Fruit fly (Drosophila melanogaster): ENCODE measurements around the gene Torsin.

The Torsin gene

DNA sequence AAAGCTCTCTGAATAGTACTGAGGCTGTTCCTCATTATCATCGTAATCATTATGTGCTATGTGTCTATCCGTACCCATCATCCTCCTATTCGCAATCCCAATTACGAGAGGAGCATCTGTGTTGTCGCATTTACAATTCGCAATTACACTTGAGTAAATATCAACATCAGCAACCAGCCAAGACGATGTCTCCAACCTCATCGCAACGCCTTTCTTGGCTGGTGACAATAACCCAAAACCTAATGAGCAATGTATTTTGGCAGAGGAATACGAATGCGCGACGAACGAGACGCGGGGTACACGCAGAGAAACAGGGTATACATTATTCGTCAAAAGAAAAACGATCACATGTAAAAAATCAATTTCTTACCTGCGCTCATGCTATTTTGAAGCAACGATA, 39.4 kb downstream of the Torsin start (continued):
- TF ChIP-seq CG31627 (GFP tag; optimal IDR thresholded peaks at IDR 0.05) (no peak), acj6 (GFP tag; optimal IDR thresholded peaks at IDR 0.05) (no peak), achi (GFP tag; optimal IDR thresholded peaks at IDR 0.05) (no peak), CG10631 (GFP tag; optimal IDR thresholded peaks at IDR 0.05) (peak; percentile 16), fd59A (GFP tag; optimal IDR thresholded peaks at IDR 0.05) (no peak), Hr39 (GFP tag; optimal IDR thresholded peaks at IDR 0.05) (no peak), Lpt (GFP tag; optimal IDR thresholded peaks at IDR 0.05) (no peak), CG1621 (tag; optimal IDR thresholded peaks at IDR 0.05) (no peak), Smox (GFP tag; optimal IDR thresholded peaks at IDR 0.05) (peak; percentile 42), lz (GFP tag; optimal IDR thresholded peaks at IDR 0.05) (no peak), Met (GFP tag; optimal IDR thresholded peaks at IDR 0.05) (peak; percentile 41), CG7368 (GFP tag; optimal IDR thresholded peaks at IDR 0.05) (no peak), Hr38 (GFP tag; optimal IDR thresholded peaks at IDR 0.05) (no peak), CG3919 (GFP tag; optimal IDR thresholded peaks at IDR 0.05) (no peak), pdm3 (GFP tag; optimal IDR thresholded peaks at IDR 0.05) (no peak)

DNA sequence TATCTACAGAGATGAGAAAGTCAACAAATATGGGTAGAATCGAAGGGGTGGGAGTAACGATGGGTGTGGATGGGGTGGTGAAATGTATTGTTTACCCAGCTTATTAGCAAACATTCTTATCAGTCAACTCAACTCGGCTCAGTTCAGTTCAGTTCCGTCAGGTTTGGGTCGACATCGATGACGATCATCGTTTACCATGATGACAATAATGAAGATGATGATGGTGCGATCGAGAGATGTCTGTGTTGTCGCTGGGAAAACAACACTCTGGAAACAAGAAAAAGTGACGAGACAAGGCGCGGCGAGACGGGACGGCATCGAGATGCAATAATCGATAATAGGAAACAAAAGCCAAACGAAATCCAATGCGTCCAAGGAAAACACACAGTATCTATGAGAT, 40.1 kb downstream of the Torsin start:
- TF ChIP-seq CG8319 (GFP tag; optimal IDR thresholded peaks at IDR 0.05) (no peak), Sox14 (GFP tag; optimal IDR thresholded peaks at IDR 0.05) (no peak), CG1621 (tag; optimal IDR thresholded peaks at IDR 0.05) (no peak), Eip78C (GFP tag) (peak; percentile 31), CG11762 (GFP tag; optimal IDR thresholded peaks at IDR 0.05; ENCODE audit: insufficient read depth) (no peak), Met (GFP tag; optimal IDR thresholded peaks at IDR 0.05) (no peak), Ets96B (tag; optimal IDR thresholded peaks at IDR 0.05) (no peak), fkh (GFP tag; optimal IDR thresholded peaks at IDR 0.05) (peak; percentile 88), Sox15 (GFP tag; optimal IDR thresholded peaks at IDR 0.05) (no peak)

DNA sequence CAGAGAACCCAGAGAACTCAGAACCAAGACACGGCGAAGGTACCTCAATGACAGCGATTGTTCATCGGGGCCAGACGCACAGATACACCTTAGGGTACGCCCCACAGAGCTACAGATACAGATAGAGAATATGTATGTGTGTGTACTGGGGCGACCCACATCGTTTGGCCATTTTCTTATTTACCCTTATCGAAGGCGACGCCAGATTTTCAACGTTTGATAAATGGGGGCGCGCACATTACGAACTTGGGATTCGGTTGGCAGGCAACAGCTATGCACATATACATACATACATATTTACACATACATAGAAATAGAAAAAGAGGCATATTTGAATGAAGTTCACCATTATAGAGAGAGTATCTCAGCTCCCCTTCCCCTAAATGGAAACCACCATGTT, 43.4 kb downstream of the Torsin start:
- TF ChIP-seq fkh (GFP tag; optimal IDR thresholded peaks at IDR 0.05) (peak; percentile 29), CG11902 (GFP tag; optimal IDR thresholded peaks at IDR 0.05) (no peak), ss (GFP tag; optimal IDR thresholded peaks at IDR 0.05) (no peak)

DNA sequence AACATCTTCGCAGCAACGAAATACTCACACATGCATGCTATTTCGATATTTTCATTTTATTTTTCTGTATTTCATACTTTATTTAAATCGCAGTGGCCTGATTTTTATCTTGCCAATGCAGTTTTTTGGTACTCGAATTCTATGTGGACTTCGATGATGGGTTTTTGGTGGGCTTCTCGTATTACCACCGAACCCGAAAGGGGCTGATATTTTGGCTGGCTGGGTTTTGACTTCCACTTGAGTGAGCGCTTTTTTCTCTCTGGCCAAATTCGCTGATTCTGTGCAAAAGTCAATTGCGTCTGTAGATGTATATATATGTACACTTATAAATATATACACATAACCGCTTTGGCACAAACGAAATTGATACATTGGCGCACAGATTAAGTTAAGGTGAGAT, 44.5 kb downstream of the Torsin start:
- TF ChIP-seq Sox14 (GFP tag; optimal IDR thresholded peaks at IDR 0.05) (no peak), CG32006 (GFP tag; optimal IDR thresholded peaks at IDR 0.05) (no peak), achi (GFP tag; optimal IDR thresholded peaks at IDR 0.05) (no peak), Eip75B (GFP tag; optimal IDR thresholded peaks at IDR 0.05) (no peak), CG16779 (tag; optimal IDR thresholded peaks at IDR 0.05) (no peak)

DNA sequence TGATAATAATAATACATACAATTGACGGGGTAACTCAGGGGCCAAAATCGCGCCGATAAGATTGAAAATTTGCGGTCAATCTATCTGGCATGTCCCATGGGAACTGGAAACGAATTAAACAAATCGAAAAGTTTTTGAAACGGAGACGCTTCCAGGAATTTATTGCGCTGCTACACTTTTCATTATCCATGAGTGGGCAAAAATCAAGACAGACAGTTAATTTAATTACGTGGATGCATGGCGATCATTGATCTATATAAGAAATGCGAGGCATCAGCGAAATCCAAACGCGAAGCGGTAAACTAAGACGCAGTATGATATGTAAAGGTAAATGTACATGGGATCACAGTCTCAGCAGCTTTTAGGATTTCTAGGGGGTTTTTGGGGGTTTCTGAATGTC, 45.3 kb downstream of the Torsin start:
- TF ChIP-seq Sox14 (GFP tag; optimal IDR thresholded peaks at IDR 0.05) (no peak), CG15336 (GFP tag; IDR thresholded peaks at IDR 0.05) (no peak), fd85E (GFP tag; optimal IDR thresholded peaks at IDR 0.05) (no peak)

DNA sequence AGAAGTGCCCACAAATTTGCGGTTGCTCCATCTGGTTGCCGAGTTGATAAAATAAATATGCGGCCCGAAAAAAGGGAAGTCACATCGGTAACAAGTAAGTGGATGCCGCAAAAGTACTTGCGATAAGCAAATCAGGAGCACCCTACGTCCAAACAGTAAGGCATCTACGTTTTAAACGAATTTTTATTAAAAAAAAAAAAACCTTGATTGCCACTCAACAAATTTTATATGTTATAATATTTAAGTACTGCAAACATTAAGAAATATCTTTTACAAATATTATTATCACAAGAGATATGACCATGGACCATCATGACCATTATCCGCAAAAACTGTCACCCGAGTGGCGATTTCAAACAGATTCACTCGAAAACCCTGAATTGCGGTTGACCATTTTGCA, 45.7 kb downstream of the Torsin start:
- peak; percentile 58 for TF ChIP-seq Eip78C (GFP tag)
- TF ChIP-seq topi (GFP tag; optimal IDR thresholded peaks at IDR 0.05), result peak; percentile 7
- no peak for TF ChIP-seq Eip75B (GFP tag; optimal IDR thresholded peaks at IDR 0.05)
- no peak for TF ChIP-seq pdm3 (GFP tag; optimal IDR thresholded peaks at IDR 0.05)
- TF ChIP-seq CG4318 (GFP tag; optimal IDR thresholded peaks at IDR 0.05), result no peak
- no peak for TF ChIP-seq Eip93F (GFP tag; optimal IDR thresholded peaks at IDR 0.05)
- no peak for TF ChIP-seq dac (GFP tag; optimal IDR thresholded peaks at IDR 0.05)
- no peak for TF ChIP-seq fd85E (GFP tag; optimal IDR thresholded peaks at IDR 0.05)
- TF ChIP-seq svp (GFP tag), result peak; percentile 79
- TF ChIP-seq dsx (GFP tag; optimal IDR thresholded peaks at IDR 0.05; ENCODE audit: poor library complexity, severe bottlenecking), result no peak
- TF ChIP-seq spab (GFP tag; optimal IDR thresholded peaks at IDR 0.05), result no peak
- no peak for TF ChIP-seq CG11902 (GFP tag; optimal IDR thresholded peaks at IDR 0.05)
- TF ChIP-seq CG11762 (GFP tag; optimal IDR thresholded peaks at IDR 0.05; ENCODE audit: insufficient read depth), result no peak
- no peak for TF ChIP-seq CG16779 (tag; optimal IDR thresholded peaks at IDR 0.05)
- TF ChIP-seq CG6808 (GFP tag; optimal IDR thresholded peaks at IDR 0.05), result no peak
- no peak for TF ChIP-seq Sox14 (GFP tag; optimal IDR thresholded peaks at IDR 0.05)
- no peak for TF ChIP-seq CG11294 (GFP tag; IDR thresholded peaks at IDR 0.05)
- no peak for TF ChIP-seq CG34406 (GFP tag; optimal IDR thresholded peaks at IDR 0.05)
- TF ChIP-seq Hr38 (GFP tag; optimal IDR thresholded peaks at IDR 0.05), result no peak
- peak; percentile 15 for TF ChIP-seq Met (GFP tag; optimal IDR thresholded peaks at IDR 0.05)
- TF ChIP-seq esn (GFP tag; optimal IDR thresholded peaks at IDR 0.05), result peak; percentile 26
- TF ChIP-seq CG15336 (GFP tag; IDR thresholded peaks at IDR 0.05), result no peak
- no peak for TF ChIP-seq CG32006 (GFP tag; optimal IDR thresholded peaks at IDR 0.05)
- TF ChIP-seq CG7368 (GFP tag; optimal IDR thresholded peaks at IDR 0.05), result no peak
- TF ChIP-seq Hr4 (GFP tag; optimal IDR thresholded peaks at IDR 0.05), result no peak

All from whole organism, prepupa.